Worm (Caenorhabditis elegans) whole organism, L3 larva: ENCODE data around the gene ZK795.3.

Source experiments
- R02D3.7 ChIP-seq: fragments of 150-350 bp; optimal IDR thresholded peaks from 2 replicates; lab custom pipeline; 2014; ENCODE audit warnings: missing biosample characterization, missing genetic modification characterization
- ZK546.5 ChIP-seq: sonication (generic microtip); optimal IDR thresholded peaks from 2 replicates; lab custom pipeline; 2017; ENCODE audit warnings: missing biosample characterization, missing genetic modification characterization
- aly-2 ChIP-seq: fragments of 150-350 bp; optimal IDR thresholded peaks from 2 replicates; lab custom pipeline; 2014; ENCODE audit warnings: missing biosample characterization, missing genetic modification characterization
- ama-1 ChIP-seq: fragments of 150-350 bp; optimal IDR thresholded peaks from 2 replicates; lab custom pipeline; 2018
- ceh-16 ChIP-seq: sonication (generic microtip); optimal IDR thresholded peaks from 2 replicates; lab custom pipeline; 2017; ENCODE audit warnings: missing biosample characterization, missing genetic modification characterization
- ceh-28 ChIP-seq: fragments of 150-350 bp; optimal IDR thresholded peaks from 2 replicates; lab custom pipeline; 2014; ENCODE audit warnings: missing biosample characterization, missing genetic modification reagents, missing genetic modification characterization
- ceh-82 ChIP-seq: fragments of 150-350 bp; optimal IDR thresholded peaks from 2 replicates; lab custom pipeline; 2014; ENCODE audit warnings: missing biosample characterization, missing genetic modification characterization
- ceh-9 ChIP-seq: sonication (generic microtip); optimal IDR thresholded peaks from 2 replicates; lab custom pipeline; 2018; ENCODE audit warnings: missing biosample characterization, missing genetic modification characterization
- daf-12 ChIP-seq: fragments of 150-350 bp; optimal IDR thresholded peaks from 2 replicates; lab custom pipeline; 2014; ENCODE audit warnings: missing biosample characterization, missing genetic modification reagents, missing genetic modification characterization
- egl-27 ChIP-seq: sonication (generic microtip); optimal IDR thresholded peaks from 4 replicates; lab custom pipeline; 2017; ENCODE audit warnings: missing biosample characterization, missing genetic modification reagents, missing genetic modification characterization
- egl-5 ChIP-seq: fragments of 150-350 bp; optimal IDR thresholded peaks from 2 replicates; lab custom pipeline; 2017; ENCODE audit warnings: missing biosample characterization, missing genetic modification reagents, missing genetic modification characterization, inconsistent platforms
- elt-1 ChIP-seq: fragments of 150-350 bp; optimal IDR thresholded peaks from 2 replicates; lab custom pipeline; 2014; ENCODE audit warnings: missing biosample characterization, missing genetic modification characterization
- elt-2 ChIP-seq: sonication (generic microtip); optimal IDR thresholded peaks from 2 replicates; lab custom pipeline; 2016; ENCODE audit warnings: missing genetic modification reagents, mild to moderate bottlenecking, missing genetic modification characterization, missing compliant biosample characterization
- elt-3 ChIP-seq, 3 experiments: fragments of 150-350 bp in 1 of 3; sonication (generic microtip) in 2 of 3; optimal IDR thresholded peaks; 2 replicates in 2 of 3; 4 replicates in 1 of 3; lab custom pipeline; 2014 to 2017; ENCODE audit warnings: missing biosample characterization in 3 of 3, missing genetic modification characterization in 3 of 3
- eor-1 ChIP-seq, 2 experiments: fragments of 150-350 bp; optimal IDR thresholded peaks; 2 replicates each; lab custom pipeline; 2014 to 2018; ENCODE audit warnings: missing biosample characterization in 2 of 2, missing genetic modification characterization in 2 of 2
- fkh-10 ChIP-seq: sonication (generic microtip); optimal IDR thresholded peaks from 2 replicates; lab custom pipeline; 2017; ENCODE audit warnings: missing biosample characterization, missing genetic modification reagents, missing genetic modification characterization
- fkh-2 ChIP-seq: fragments of 150-350 bp; optimal IDR thresholded peaks from 2 replicates; lab custom pipeline; 2014; ENCODE audit warnings: missing biosample characterization, missing genetic modification reagents, missing genetic modification characterization
- fos-1 ChIP-seq: fragments of 150-350 bp; optimal IDR thresholded peaks from 2 replicates; lab custom pipeline; 2014; ENCODE audit warnings: missing biosample characterization, missing genetic modification characterization
- hmg-11 ChIP-seq: sonication (generic microtip); optimal IDR thresholded peaks from 2 replicates; lab custom pipeline; 2016; ENCODE audit warnings: missing genetic modification characterization, missing compliant biosample characterization
- jun-1 ChIP-seq: fragments of 150-350 bp; optimal IDR thresholded peaks from 2 replicates; lab custom pipeline; 2014; ENCODE audit warnings: missing biosample characterization, missing genetic modification reagents, missing genetic modification characterization
- lin-15B ChIP-seq: fragments of 150-350 bp; optimal IDR thresholded peaks from 2 replicates; lab custom pipeline; 2014; ENCODE audit warnings: missing biosample characterization, missing genetic modification characterization
- lin-39 ChIP-seq: fragments of 150-350 bp; optimal IDR thresholded peaks from 2 replicates; lab custom pipeline; 2018; ENCODE audit warnings: missing biosample characterization, missing genetic modification reagents, missing genetic modification characterization
- lsy-12 ChIP-seq: sonication (generic microtip); optimal IDR thresholded peaks from 2 replicates; lab custom pipeline; 2016; ENCODE audit warnings: mild to moderate bottlenecking, missing genetic modification characterization, missing compliant biosample characterization
- mdl-1 ChIP-seq: fragments of 150-350 bp; optimal IDR thresholded peaks from 2 replicates; lab custom pipeline; 2014; ENCODE audit warnings: missing biosample characterization, missing genetic modification characterization
- mml-1 ChIP-seq: fragments of 150-350 bp; sonication (generic microtip); optimal IDR thresholded peaks from 3 replicates; lab custom pipeline; 2014; ENCODE audit warnings: missing biosample characterization, missing genetic modification characterization
- nfya-1 ChIP-seq: sonication (generic microtip); optimal IDR thresholded peaks from 2 replicates; lab custom pipeline; 2017; ENCODE audit warnings: missing genetic modification characterization, mild to moderate bottlenecking, missing compliant biosample characterization, antibody characterized with exemption, moderate library complexity; ENCODE audit not compliant: insufficient read depth
- nhr-11 ChIP-seq: fragments of 150-350 bp; optimal IDR thresholded peaks from 2 replicates; lab custom pipeline; 2014; ENCODE audit warnings: missing biosample characterization, missing genetic modification characterization
- nhr-12 ChIP-seq: fragments of 150-350 bp; optimal IDR thresholded peaks from 2 replicates; lab custom pipeline; 2014; ENCODE audit warnings: missing biosample characterization, missing genetic modification characterization
- nhr-23 ChIP-seq: fragments of 150-350 bp; optimal IDR thresholded peaks from 2 replicates; lab custom pipeline; 2014; ENCODE audit warnings: missing biosample characterization, missing genetic modification reagents, missing genetic modification characterization
- nhr-237 ChIP-seq: fragments of 150-350 bp; optimal IDR thresholded peaks from 2 replicates; lab custom pipeline; 2014; ENCODE audit warnings: missing biosample characterization, missing genetic modification characterization
- nhr-25 ChIP-seq: sonication (generic microtip); optimal IDR thresholded peaks from 2 replicates; lab custom pipeline; 2017; ENCODE audit warnings: missing biosample characterization, missing genetic modification characterization
- nhr-28 ChIP-seq: fragments of 150-350 bp; optimal IDR thresholded peaks from 2 replicates; lab custom pipeline; 2014; ENCODE audit warnings: missing biosample characterization, missing genetic modification characterization
- nhr-43 ChIP-seq: sonication (generic microtip); optimal IDR thresholded peaks from 2 replicates; lab custom pipeline; 2016; ENCODE audit warnings: mild to moderate bottlenecking, missing genetic modification characterization, missing compliant biosample characterization; ENCODE audit not compliant: poor library complexity, severe bottlenecking
- nhr-67 ChIP-seq: fragments of 150-350 bp; optimal IDR thresholded peaks from 2 replicates; lab custom pipeline; 2014; ENCODE audit warnings: missing biosample characterization, missing genetic modification characterization
- nhr-76 ChIP-seq: fragments of 150-350 bp; sonication (generic microtip); optimal IDR thresholded peaks from 5 replicates; lab custom pipeline; 2014; ENCODE audit warnings: missing biosample characterization, missing genetic modification characterization
- nhr-77 ChIP-seq: fragments of 150-350 bp; optimal IDR thresholded peaks from 2 replicates; lab custom pipeline; 2014; ENCODE audit warnings: missing biosample characterization, missing genetic modification characterization
- pha-4 ChIP-seq: fragments of 150-350 bp; optimal IDR thresholded peaks from 2 replicates; lab custom pipeline; 2014; ENCODE audit warnings: missing biosample characterization, missing genetic modification reagents, missing genetic modification characterization
- pqm-1 ChIP-seq: fragments of 150-350 bp; optimal IDR thresholded peaks from 2 replicates; lab custom pipeline; 2017; ENCODE audit warnings: missing biosample characterization, missing genetic modification characterization, inconsistent platforms
- sea-2 ChIP-seq: fragments of 150-350 bp; sonication (generic microtip); optimal IDR thresholded peaks from 4 replicates; lab custom pipeline; 2014; ENCODE audit warnings: missing biosample characterization, missing genetic modification reagents, missing genetic modification characterization
- skn-1 ChIP-seq: fragments of 150-350 bp; optimal IDR thresholded peaks from 2 replicates; lab custom pipeline; 2014; ENCODE audit warnings: missing biosample characterization, missing genetic modification characterization
- snpc-4 ChIP-seq: fragments of 150-350 bp; optimal IDR thresholded peaks from 2 replicates; lab custom pipeline; 2014; ENCODE audit warnings: missing biosample characterization, missing genetic modification characterization
- tbx-2 ChIP-seq: sonication (generic microtip); optimal IDR thresholded peaks from 2 replicates; lab custom pipeline; 2016; ENCODE audit warnings: mild to moderate bottlenecking, missing genetic modification characterization, missing compliant biosample characterization
- unc-39 ChIP-seq: sonication (generic microtip); optimal IDR thresholded peaks from 4 replicates; lab custom pipeline; 2017; ENCODE audit warnings: missing biosample characterization, missing genetic modification characterization
- unc-62 ChIP-seq: fragments of 150-350 bp; sonication (generic microtip); optimal IDR thresholded peaks from 4 replicates; lab custom pipeline; 2014; ENCODE audit warnings: missing biosample characterization, missing genetic modification reagents, missing genetic modification characterization
- zag-1 ChIP-seq: fragments of 150-350 bp; optimal IDR thresholded peaks from 2 replicates; lab custom pipeline; 2014; ENCODE audit warnings: missing biosample characterization, missing genetic modification characterization
- ztf-11 ChIP-seq: fragments of 150-350 bp; optimal IDR thresholded peaks from 2 replicates; lab custom pipeline; 2014; ENCODE audit warnings: missing biosample characterization, missing genetic modification characterization
- ztf-4 ChIP-seq: fragments of 150-350 bp; optimal IDR thresholded peaks from 2 replicates; lab custom pipeline; 2014; ENCODE audit warnings: missing biosample characterization, missing genetic modification characterization

ZK795.3 gene

DNA sequence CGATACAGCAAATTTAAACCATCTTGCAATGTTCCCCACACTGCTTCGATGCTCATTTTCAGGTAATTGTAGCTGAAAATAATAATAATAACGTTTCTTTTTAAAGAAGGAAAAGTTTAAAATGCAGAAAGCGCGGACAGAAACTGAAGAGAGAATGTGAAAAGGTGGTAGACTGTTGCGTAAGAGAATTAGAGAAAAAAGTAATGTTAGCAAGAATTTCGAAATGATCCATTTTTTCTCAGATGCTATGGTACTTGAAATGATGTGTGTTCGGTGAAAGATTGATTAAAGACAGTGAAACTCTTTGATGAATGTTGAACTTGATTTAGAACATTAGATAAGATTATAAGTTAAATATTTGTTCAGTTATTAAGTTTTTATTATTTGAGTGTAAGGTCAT lies 31.2 kb downstream of the ZK795.3 start, which contains the start of gene cul-6:
cul-6 (minus strand) TSS at position 79 of the 400 bp plus-strand sequence.
- TF ChIP-seq R02D3.7 (tag; lab: Kevin White, UChicago) = no peak
- no peak for TF ChIP-seq ceh-16 (tag; lab: Kevin White, UChicago)
- TF ChIP-seq nhr-23 (tag; lab: Kevin White, UChicago) = no peak
- no peak for TF ChIP-seq egl-27
- no peak for TF ChIP-seq nhr-237 (tag; lab: Kevin White, UChicago)
- no peak for TF ChIP-seq pqm-1 (tag; lab: Kevin White, UChicago)
- TF ChIP-seq egl-5 (tag; lab: Kevin White, UChicago) = no peak
- TF ChIP-seq ceh-82 (tag; lab: Kevin White, UChicago) = no peak
- no peak for TF ChIP-seq pha-4

DNA sequence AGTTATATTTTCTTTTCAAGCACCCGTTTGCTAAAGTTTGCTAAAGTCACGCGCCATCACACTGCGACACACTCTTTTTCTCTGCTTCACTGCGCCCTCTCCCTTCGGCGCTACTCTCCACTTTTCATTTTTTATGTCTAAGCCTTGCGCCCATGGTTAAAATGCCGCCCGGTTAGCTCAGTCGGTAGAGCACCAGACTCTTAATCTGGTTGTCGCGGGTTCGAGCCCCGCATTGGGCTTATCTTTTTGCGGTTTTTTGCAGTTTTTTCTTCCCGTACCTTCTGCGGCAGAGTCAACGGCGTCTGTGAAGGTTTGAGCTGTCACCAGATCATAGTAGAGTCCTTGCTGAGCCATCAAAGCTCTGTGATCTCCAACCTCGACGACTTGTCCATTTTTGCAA lies 35.4 kb downstream of the ZK795.3 start:
- TF ChIP-seq nhr-237 (tag; lab: Kevin White, UChicago) (no peak), daf-12 (tag; lab: Kevin White, UChicago) (no peak), fkh-2 (tag; lab: Kevin White, UChicago) (no peak), ztf-11 (no peak), skn-1 (tag; lab: Kevin White, UChicago) (peak; percentile 7), elt-1 (tag; lab: Kevin White, UChicago) (no peak), mdl-1 (no peak), sea-2 (GFP tag; lab: Kevin White, UChicago) (no peak), nhr-23 (tag; lab: Kevin White, UChicago) (peak; percentile 19), nhr-28 (no peak), ceh-9 (tag; lab: Kevin White, UChicago) (no peak), R02D3.7 (tag; lab: Kevin White, UChicago) (peak; percentile 31), fos-1 (no peak), mml-1 (tag; lab: Kevin White, UChicago) (no peak), nhr-77 (no peak), nhr-76 (no peak), snpc-4 (tag; lab: Kevin White, UChicago) (peak; percentile 52), pqm-1 (tag; lab: Kevin White, UChicago) (peak; percentile 26), egl-27 (peak; percentile 6), nhr-11 (tag; lab: Kevin White, UChicago) (no peak), unc-39 (tag; lab: Kevin White, UChicago) (no peak), ZK546.5 (tag; lab: Kevin White, UChicago) (no peak), elt-2 (peak; percentile 62), eor-1 (tag; optimal IDR thresholded peaks at IDR 0.05; lab: Kevin White, UChicago) (no peak), aly-2 (tag; lab: Kevin White, UChicago) (no peak), elt-3 (tag; optimal IDR thresholded peaks at IDR 0.05; lab: Kevin White, UChicago) (no peak), ztf-4 (tag; lab: Kevin White, UChicago) (no peak), nhr-12 (tag; lab: Kevin White, UChicago) (no peak), jun-1 (tag; lab: Kevin White, UChicago) (peak; percentile 40), ceh-16 (tag; lab: Kevin White, UChicago) (no peak), ceh-28 (tag; lab: Kevin White, UChicago) (no peak), ama-1 (lab: Kevin White, UChicago) (no peak), ceh-82 (tag; lab: Kevin White, UChicago) (no peak), fkh-10 (no peak), tbx-2 (tag; lab: Kevin White, UChicago) (peak; percentile 43), pha-4 (peak; percentile 73), hmg-11 (tag; lab: Kevin White, UChicago) (peak; percentile 91), unc-62 (GFP tag; lab: Kevin White, UChicago) (no peak), zag-1 (tag; lab: Kevin White, UChicago) (no peak), nfya-1 (tag; lab: Kevin White, UChicago) (peak; percentile 83), nhr-43 (tag; lab: Kevin White, UChicago) (no peak), lsy-12 (peak; percentile 53), lin-39 (tag; lab: Kevin White, UChicago) (peak; percentile 60), egl-5 (tag; lab: Kevin White, UChicago) (no peak), nhr-67 (tag; lab: Kevin White, UChicago) (no peak), lin-15B (tag; lab: Kevin White, UChicago) (peak; percentile 46), nhr-25 (tag; lab: Kevin White, UChicago) (peak; percentile 11)
